Worm (Caenorhabditis elegans) whole organism, late embryonic: ENCODE results near the gene nlp-58.

ENCODE experiments used
- C38D4.7 ChIP-seq: fragments of 200-800 bp; sonication (Bioruptor generic); optimal IDR thresholded peaks from 2 replicates; lab custom pipeline; 2018; ENCODE audit warnings: mild to moderate bottlenecking, missing genetic modification characterization, moderate library complexity, missing compliant biosample characterization
- ama-1 ChIP-seq: fragments of 150-350 bp; optimal IDR thresholded peaks from 2 replicates; lab custom pipeline; 2014
- ceh-31 ChIP-seq: sonication (generic microtip); optimal IDR thresholded peaks from 2 replicates; lab custom pipeline; 2016; ENCODE audit warnings: missing genetic modification characterization, missing compliant biosample characterization
- ceh-9 ChIP-seq: sonication (generic microtip); optimal IDR thresholded peaks from 2 replicates; lab custom pipeline; 2016; ENCODE audit warnings: mild to moderate bottlenecking, missing genetic modification characterization, inconsistent platforms, missing compliant biosample characterization
- elt-2 ChIP-seq: sonication (generic microtip); optimal IDR thresholded peaks from 2 replicates; lab custom pipeline; 2016; ENCODE audit warnings: missing genetic modification reagents, missing genetic modification characterization, missing compliant biosample characterization
- eyg-1 ChIP-seq: sonication (generic microtip); optimal IDR thresholded peaks from 2 replicates; lab custom pipeline; 2016; ENCODE audit warnings: missing genotype, missing genetic modification characterization, missing compliant biosample characterization
- hlh-8 ChIP-seq: sonication (generic microtip); optimal IDR thresholded peaks from 2 replicates; lab custom pipeline; 2016; ENCODE audit warnings: missing genotype, missing genetic modification characterization, missing compliant biosample characterization
- lim-6 ChIP-seq: sonication (generic microtip); optimal IDR thresholded peaks from 2 replicates; lab custom pipeline; 2016; ENCODE audit warnings: missing genetic modification characterization, missing compliant biosample characterization
- nfya-1 ChIP-seq: sonication (generic microtip); optimal IDR thresholded peaks from 2 replicates; lab custom pipeline; 2017; ENCODE audit warnings: missing genetic modification characterization, mild to moderate bottlenecking, missing compliant biosample characterization, antibody characterized with exemption, moderate library complexity
- nhr-11 ChIP-seq: fragments of 150-350 bp; optimal IDR thresholded peaks from 2 replicates; lab custom pipeline; 2014; ENCODE audit warnings: missing biosample characterization, missing genetic modification characterization
- rnt-1 ChIP-seq: sonication (generic microtip); optimal IDR thresholded peaks from 2 replicates; lab custom pipeline; 2016; ENCODE audit warnings: missing genetic modification characterization, missing compliant biosample characterization
- tbx-2 ChIP-seq: sonication (generic microtip); optimal IDR thresholded peaks from 2 replicates; lab custom pipeline; 2016; ENCODE audit warnings: missing genetic modification characterization, missing compliant biosample characterization
- unc-86 ChIP-seq: sonication (generic microtip); optimal IDR thresholded peaks from 2 replicates; lab custom pipeline; 2016; ENCODE audit warnings: missing genetic modification characterization, missing compliant biosample characterization
- ztf-16 ChIP-seq: sonication (generic microtip); optimal IDR thresholded peaks from 2 replicates; lab custom pipeline; 2017; ENCODE audit warnings: missing genetic modification characterization, missing compliant biosample characterization

- TF ChIP-seq ama-1 (lab: Kevin White, UChicago) (no peak), ztf-16 (tag; lab: Kevin White, UChicago) (no peak), ceh-31 (tag; lab: Kevin White, UChicago) (no peak), rnt-1 (tag; lab: Kevin White, UChicago) (no peak), C38D4.7 (GFP tag; lab: Kevin White, UChicago) (no peak), nfya-1 (tag; lab: Kevin White, UChicago) (no peak), eyg-1 (tag; lab: Kevin White, UChicago) (no peak), lim-6 (tag; lab: Kevin White, UChicago) (no peak), hlh-8 (tag; lab: Kevin White, UChicago) (no peak), nhr-11 (tag; lab: Kevin White, UChicago) (no peak), elt-2 (tag; lab: Kevin White, UChicago) (no peak), ceh-9 (tag; lab: Kevin White, UChicago) (no peak), tbx-2 (tag; lab: Kevin White, UChicago) (no peak), unc-86 (tag; lab: Kevin White, UChicago) (no peak)
These were observed 27.4 kb upstream of the nlp-58 start, which contains the start of gene unc-41 for ce11 chrV:9976138-9976537.
